Fruit fly (Drosophila melanogaster) whole organism, embryonic: ENCODE data around the gene Tsp5D.

Experiments
- Atf-2 ChIP-seq: fragments of 200-800 bp; sonication (Bioruptor generic); optimal IDR thresholded peaks from 2 replicates; lab custom pipeline; 2016; ENCODE audit warnings: missing biosample characterization, missing genetic modification characterization
- Atf3 ChIP-seq: fragments of 200-800 bp; sonication (Bioruptor generic); optimal IDR thresholded peaks from 3 replicates; lab custom pipeline; 2016; ENCODE audit warnings: missing biosample characterization, missing genetic modification characterization
- BEAF-32 ChIP-seq: fragments of 200-800 bp; sonication (Bioruptor generic); optimal IDR thresholded peaks from 3 replicates; lab custom pipeline; 2017; ENCODE audit warnings: missing biosample characterization, missing genetic modification characterization, mild to moderate bottlenecking, moderate library complexity, missing genetic modification reagents
- CG10321 ChIP-seq: fragments of 200-800 bp; sonication (Bioruptor generic); IDR thresholded peaks from 2 replicates; pipeline ENCODE4 v1.3.6; 2022; ENCODE audit warnings: missing biosample characterization, missing genetic modification characterization
- CG10462 ChIP-seq: fragments of 200-800 bp; sonication (Bioruptor generic); optimal IDR thresholded peaks from 2 replicates; lab custom pipeline; 2016; ENCODE audit warnings: missing biosample characterization, missing genetic modification characterization
- CG10543 ChIP-seq: fragments of 200-800 bp; sonication (Bioruptor generic); optimal IDR thresholded peaks from 3 replicates; lab custom pipeline; 2017; ENCODE audit warnings: missing biosample characterization, mild to moderate bottlenecking, missing genetic modification characterization, moderate library complexity
- CG11504 ChIP-seq: fragments of 200-800 bp; sonication (Bioruptor generic); optimal IDR thresholded peaks from 3 replicates; lab custom pipeline; 2019; ENCODE audit warnings: missing biosample characterization, mild to moderate bottlenecking, missing genetic modification characterization, moderate library complexity
- CG12659 ChIP-seq: fragments of 200-800 bp; sonication (Bioruptor generic); optimal IDR thresholded peaks from 3 replicates; lab custom pipeline; 2017; ENCODE audit warnings: mild to moderate bottlenecking, missing biosample characterization, missing genetic modification reagents, missing genetic modification characterization
- CG15073 ChIP-seq: fragments of 200-800 bp; sonication (Bioruptor generic); optimal IDR thresholded peaks from 2 replicates; lab custom pipeline; 2016; ENCODE audit warnings: missing biosample characterization, missing genetic modification characterization
- CG15479 ChIP-seq: fragments of 200-800 bp; sonication (Bioruptor generic); optimal IDR thresholded peaks from 3 replicates; lab custom pipeline; 2019; ENCODE audit warnings: missing biosample characterization, mild to moderate bottlenecking, missing genetic modification characterization, moderate library complexity
- CG1792 ChIP-seq: fragments of 200-800 bp; sonication (Bioruptor generic); optimal IDR thresholded peaks from 2 replicates; lab custom pipeline; 2016; ENCODE audit warnings: missing biosample characterization, missing genetic modification characterization
- CG18476 ChIP-seq: fragments of 200-800 bp; sonication (Bioruptor generic); optimal IDR thresholded peaks from 2 replicates; lab custom pipeline; 2016; ENCODE audit warnings: missing biosample characterization, mild to moderate bottlenecking, missing genetic modification characterization
- CG3065 ChIP-seq: fragments of 200-800 bp; sonication (Bioruptor generic); optimal IDR thresholded peaks from 2 replicates; lab custom pipeline; 2016; ENCODE audit warnings: missing biosample characterization, missing genetic modification characterization
- CG31365 ChIP-seq: fragments of 200-800 bp; sonication (Bioruptor generic); optimal IDR thresholded peaks from 2 replicates; lab custom pipeline; 2018; ENCODE audit warnings: missing biosample characterization, mild to moderate bottlenecking, missing genetic modification characterization
- CG3847 ChIP-seq: fragments of 200-800 bp; sonication (Bioruptor generic); IDR thresholded peaks from 2 replicates; pipeline ENCODE4 v1.3.6; 2022; ENCODE audit warnings: missing biosample characterization, missing genetic modification characterization
- CG3995 ChIP-seq: fragments of 200-800 bp; sonication (Bioruptor generic); optimal IDR thresholded peaks from 3 replicates; lab custom pipeline; 2016; ENCODE audit warnings: missing biosample characterization, missing genetic modification characterization
- CG4282 ChIP-seq: fragments of 200-800 bp; sonication (Bioruptor generic); optimal IDR thresholded peaks from 2 replicates; lab custom pipeline; 2016; ENCODE audit warnings: missing biosample characterization, missing genetic modification characterization
- CG4424 ChIP-seq: fragments of 200-800 bp; sonication (Bioruptor generic); optimal IDR thresholded peaks from 3 replicates; lab custom pipeline; 2016; ENCODE audit warnings: missing biosample characterization, missing genetic modification characterization
- CG4820 ChIP-seq: fragments of 200-800 bp; sonication (Bioruptor generic); optimal IDR thresholded peaks from 3 replicates; lab custom pipeline; 2016; ENCODE audit warnings: missing biosample characterization, missing genetic modification characterization
- CG5245 ChIP-seq: fragments of 200-800 bp; sonication (Bioruptor generic); optimal IDR thresholded peaks from 3 replicates; lab custom pipeline; 2016; ENCODE audit warnings: missing biosample characterization, missing genetic modification characterization
- CG8765 ChIP-seq: fragments of 200-800 bp; sonication (Bioruptor generic); IDR thresholded peaks from 2 replicates; pipeline ENCODE4 v1.3.6; 2022; ENCODE audit warnings: missing biosample characterization, missing genetic modification characterization
- CG9817 ChIP-seq: fragments of 200-800 bp; sonication (Bioruptor generic); optimal IDR thresholded peaks from 2 replicates; lab custom pipeline; 2018; ENCODE audit warnings: missing biosample characterization, mild to moderate bottlenecking, missing genetic modification characterization, moderate library complexity
- CTCF ChIP-seq: fragments of 200-800 bp; sonication (Bioruptor generic); optimal IDR thresholded peaks from 2 replicates; lab custom pipeline; 2017; ENCODE audit warnings: missing biosample characterization, mild to moderate bottlenecking, missing genetic modification characterization, moderate library complexity
- Dip2 ChIP-seq: fragments of 200-800 bp; sonication (Bioruptor generic); IDR thresholded peaks from 2 replicates; pipeline ENCODE4 v1.3.6; 2022; ENCODE audit warnings: missing biosample characterization, missing genetic modification characterization
- Dp ChIP-seq: fragments of 200-800 bp; sonication (Bioruptor generic); optimal IDR thresholded peaks from 2 replicates; lab custom pipeline; 2018; ENCODE audit warnings: missing biosample characterization, mild to moderate bottlenecking, missing genetic modification characterization, moderate library complexity
- Fer2 ChIP-seq: fragments of 200-800 bp; sonication (Bioruptor generic); optimal IDR thresholded peaks from 2 replicates; lab custom pipeline; 2018; ENCODE audit warnings: missing biosample characterization, mild to moderate bottlenecking, missing genetic modification characterization, moderate library complexity
- HLH54F ChIP-seq: fragments of 200-800 bp; sonication (Bioruptor generic); optimal IDR thresholded peaks from 3 replicates; lab custom pipeline; 2016; ENCODE audit warnings: missing biosample characterization, missing genetic modification characterization
- Neu2 ChIP-seq: fragments of 200-800 bp; sonication (Bioruptor generic); optimal IDR thresholded peaks from 3 replicates; lab custom pipeline; 2016; ENCODE audit warnings: missing biosample characterization, missing genetic modification characterization, borderline replicate concordance
- Sin3A ChIP-seq: fragments of >200 bp; optimal IDR thresholded peaks from 2 replicates; lab custom pipeline; 2018
- Six4 ChIP-seq: fragments of 200-800 bp; sonication (Bioruptor generic); optimal IDR thresholded peaks from 2 replicates; lab custom pipeline; 2016; ENCODE audit warnings: missing biosample characterization, missing genetic modification characterization
- Sox100B ChIP-seq: fragments of 200-800 bp; sonication (Bioruptor generic); optimal IDR thresholded peaks from 3 replicates; lab custom pipeline; 2018; ENCODE audit warnings: missing biosample characterization, mild to moderate bottlenecking, missing genetic modification characterization
- Stat92E ChIP-seq, 3 experiments: fragments of >200 bp in 2 of 3; fragments of 200-800 bp in 1 of 3; sonication (Bioruptor generic) in 1 of 3; optimal IDR thresholded peaks; 2 replicates each; lab custom pipeline; 2017 to 2019; ENCODE audit warnings: missing biosample characterization in 3 of 3, missing genetic modification characterization in 3 of 3, mild to moderate bottlenecking in 1 of 3, moderate library complexity in 1 of 3
- cg ChIP-seq: fragments of 200-800 bp; sonication (Bioruptor generic); optimal IDR thresholded peaks from 3 replicates; lab custom pipeline; 2019; ENCODE audit warnings: missing biosample characterization, mild to moderate bottlenecking, missing genetic modification characterization, moderate library complexity
- dati ChIP-seq: fragments of 200-800 bp; sonication (Bioruptor generic); IDR thresholded peaks from 2 replicates; pipeline ENCODE4 v1.3.6; 2022; ENCODE audit warnings: missing biosample characterization, missing genetic modification characterization
- dmrt99B ChIP-seq: fragments of 200-800 bp; sonication (Bioruptor generic); optimal IDR thresholded peaks from 2 replicates; lab custom pipeline; 2018; ENCODE audit warnings: missing biosample characterization, mild to moderate bottlenecking, missing genetic modification characterization, moderate library complexity
- dysf ChIP-seq: fragments of 200-800 bp; sonication (Bioruptor generic); IDR thresholded peaks from 3 replicates; pipeline ENCODE4 v1.3.6; 2022; ENCODE audit warnings: missing biosample characterization, missing genetic modification characterization
- emc ChIP-seq: fragments of 200-800 bp; sonication (Bioruptor generic); optimal IDR thresholded peaks from 2 replicates; lab custom pipeline; 2016; ENCODE audit warnings: missing biosample characterization, missing genetic modification characterization
- fu2 ChIP-seq: fragments of 200-800 bp; sonication (Bioruptor generic); optimal IDR thresholded peaks from 2 replicates; lab custom pipeline; 2016; ENCODE audit warnings: missing biosample characterization, missing genetic modification characterization
- gce ChIP-seq: fragments of 200-800 bp; sonication (Bioruptor generic); IDR thresholded peaks from 3 replicates; pipeline ENCODE4 v1.3.6; 2022; ENCODE audit warnings: missing biosample characterization, missing genetic modification characterization
- hkb ChIP-seq, 2 experiments: fragments of 200-800 bp in 1 of 2; fragments of >200 bp in 1 of 2; sonication (Bioruptor generic) in 1 of 2; IDR thresholded peaks in 1 of 2; optimal IDR thresholded peaks in 1 of 2; 2 replicates each; pipeline versions ENCODE4 v1.3.6 to Lab custom; 2017 to 2022; ENCODE audit warnings: missing biosample characterization in 1 of 2, missing genetic modification characterization in 1 of 2
- jigr1 ChIP-seq: fragments of 200-800 bp; sonication (Bioruptor generic); IDR thresholded peaks from 3 replicates; pipeline ENCODE4 v1.3.6; 2022; ENCODE audit warnings: missing biosample characterization, missing genetic modification characterization
- jumu ChIP-seq: fragments of 200-800 bp; sonication (Bioruptor generic); optimal IDR thresholded peaks from 3 replicates; lab custom pipeline; 2016; ENCODE audit warnings: missing biosample characterization, missing genetic modification characterization
- kni ChIP-seq: fragments of 200-800 bp; sonication (Bioruptor generic); optimal IDR thresholded peaks from 3 replicates; lab custom pipeline; 2017; ENCODE audit warnings: mild to moderate bottlenecking, missing biosample characterization, missing genetic modification reagents, missing genetic modification characterization
- lab ChIP-seq: fragments of 200-800 bp; sonication (Bioruptor generic); optimal IDR thresholded peaks from 3 replicates; lab custom pipeline; 2017; ENCODE audit warnings: missing biosample characterization, missing genetic modification characterization, mild to moderate bottlenecking, moderate library complexity, missing genetic modification reagents
- oc ChIP-seq: fragments of 200-800 bp; sonication (Bioruptor generic); optimal IDR thresholded peaks from 2 replicates; lab custom pipeline; 2018; ENCODE audit warnings: missing biosample characterization, mild to moderate bottlenecking, missing genetic modification characterization, moderate library complexity
- rib ChIP-seq: fragments of 200-800 bp; sonication (Bioruptor generic); IDR thresholded peaks from 2 replicates; pipeline ENCODE4 v1.3.6; 2022; ENCODE audit warnings: missing biosample characterization, missing genetic modification characterization
- sc ChIP-seq, 3 experiments: fragments of >200 bp in 2 of 3; fragments of 200-800 bp in 1 of 3; sonication (Bioruptor generic) in 1 of 3; optimal IDR thresholded peaks; 2 replicates in 2 of 3; 3 replicates in 1 of 3; lab custom pipeline; 2017; ENCODE audit warnings: mild to moderate bottlenecking in 1 of 3, missing biosample characterization in 1 of 3, missing genetic modification characterization in 1 of 3, missing genetic modification reagents in 1 of 3
- seq ChIP-seq: fragments of 200-800 bp; sonication (Bioruptor generic); IDR thresholded peaks from 2 replicates; pipeline ENCODE4 v1.3.6; 2022; ENCODE audit warnings: missing biosample characterization, missing genetic modification characterization
- shn ChIP-seq: fragments of 200-800 bp; sonication (Bioruptor generic); optimal IDR thresholded peaks from 3 replicates; lab custom pipeline; 2016; ENCODE audit warnings: missing biosample characterization, missing genetic modification characterization
- so ChIP-seq: fragments of 200-800 bp; sonication (Bioruptor generic); IDR thresholded peaks from 3 replicates; pipeline ENCODE4 v1.3.6; 2022; ENCODE audit warnings: missing biosample characterization, missing genetic modification characterization
- vnd ChIP-seq: fragments of 200-800 bp; sonication (Bioruptor generic); IDR thresholded peaks from 3 replicates; pipeline ENCODE4 v1.3.6; 2022; ENCODE audit warnings: missing biosample characterization, missing genetic modification characterization; ENCODE audit not compliant: partially characterized antibody

Gene Tsp5D

DNA sequence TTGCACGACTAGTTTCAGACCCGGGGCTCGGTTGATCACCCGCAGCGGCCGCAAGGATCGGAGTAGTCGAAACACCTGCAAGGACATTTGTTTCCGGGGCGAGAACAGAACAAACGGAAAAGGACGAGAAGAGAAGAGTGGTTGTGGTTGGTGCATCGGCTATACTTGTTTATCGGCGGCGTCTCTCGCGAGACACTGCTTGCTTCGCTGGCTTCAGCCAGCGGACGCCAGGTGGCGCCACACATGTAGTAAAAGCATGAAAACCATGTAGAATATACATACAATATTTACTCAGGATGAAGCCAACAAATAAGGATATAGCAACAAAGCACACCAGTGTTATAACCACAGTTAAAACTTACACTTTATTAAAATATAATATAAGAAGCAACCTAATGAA is 35.2 kb upstream of the Tsp5D start (continued):
- TF ChIP-seq CG4282, result no peak
- TF ChIP-seq CG12659, result no peak
- peak; percentile 50 for TF ChIP-seq CG4424 (GFP tag; lab: Kevin White, UChicago)
- TF ChIP-seq so, result no peak
- TF ChIP-seq CG3847 (GFP tag; lab: Robert Waterston, UW), result peak; percentile 57
- peak; percentile 96 for TF ChIP-seq CG31365 (tag; lab: Kevin White, UChicago)
- TF ChIP-seq dati (GFP tag; lab: Robert Waterston, UW), result no peak
- TF ChIP-seq Dip2, result no peak
- TF ChIP-seq vnd (GFP tag; lab: Robert Waterston, UW), result no peak
- TF ChIP-seq Atf-2 (GFP tag; lab: Kevin White, UChicago), result peak; percentile 16
- peak; percentile 65 for TF ChIP-seq dysf (GFP tag; lab: Robert Waterston, UW)
- no peak for TF ChIP-seq Neu2 (GFP tag; lab: Kevin White, UChicago)
- peak; percentile 40 for TF ChIP-seq lab (GFP tag; lab: Kevin White, UChicago)
- TF ChIP-seq dmrt99B (tag; lab: Kevin White, UChicago), result no peak
- TF ChIP-seq CG15073 (GFP tag; lab: Kevin White, UChicago), result no peak
- TF ChIP-seq jumu (GFP tag; lab: Kevin White, UChicago), result peak; percentile 6
- TF ChIP-seq rib (GFP tag; lab: Robert Waterston, UW), result no peak
- TF ChIP-seq CG10321 (GFP tag; lab: Robert Waterston, UW), result no peak
- TF ChIP-seq sc (optimal IDR thresholded peaks at IDR 0.05; lab: Kevin White, UChicago), result no peak
- TF ChIP-seq sc (GFP tag; optimal IDR thresholded peaks at IDR 0.05; lab: Kevin White, UChicago), result no peak
- TF ChIP-seq CTCF (GFP tag; lab: Kevin White, UChicago), result peak; percentile 94
- no peak for TF ChIP-seq kni
- no peak for TF ChIP-seq CG3995 (GFP tag; lab: Kevin White, UChicago)
- no peak for TF ChIP-seq CG10543 (GFP tag; lab: Kevin White, UChicago)
- no peak for TF ChIP-seq Sox100B
- TF ChIP-seq CG8765 (GFP tag; lab: Robert Waterston, UW), result 0 out of 2 replicates have a peak, but pooled peaks have one; percentile 31
- TF ChIP-seq Fer2 (tag; lab: Kevin White, UChicago), result no peak
- no peak for TF ChIP-seq CG15479 (GFP tag; lab: Kevin White, UChicago)
- TF ChIP-seq CG4820, result peak; percentile 34
- TF ChIP-seq hkb (optimal IDR thresholded peaks at IDR 0.05; lab: Kevin White, UChicago), result no peak
- no peak for TF ChIP-seq hkb (GFP tag; IDR thresholded peaks at IDR 0.05; lab: Robert Waterston, UW)
- TF ChIP-seq Sin3A (lab: Kevin White, UChicago), result no peak
- TF ChIP-seq BEAF-32 (GFP tag; lab: Kevin White, UChicago), result no peak
- no peak for TF ChIP-seq cg (GFP tag; lab: Kevin White, UChicago)
- no peak for TF ChIP-seq Stat92E (GFP tag; optimal IDR thresholded peaks at IDR 0.05; lab: Kevin White, UChicago)
- TF ChIP-seq Six4 (GFP tag; lab: Kevin White, UChicago), result no peak
- TF ChIP-seq emc (GFP tag; lab: Kevin White, UChicago), result no peak
- no peak for TF ChIP-seq CG1792 (GFP tag; lab: Kevin White, UChicago)
- no peak for TF ChIP-seq CG3065 (GFP tag; lab: Kevin White, UChicago)
- TF ChIP-seq fu2, result no peak
- TF ChIP-seq Atf3 (GFP tag; lab: Kevin White, UChicago), result no peak
- TF ChIP-seq seq, result no peak
- TF ChIP-seq Dp (GFP tag; lab: Kevin White, UChicago), result no peak
- TF ChIP-seq jigr1 (GFP tag; lab: Robert Waterston, UW), result no peak
- TF ChIP-seq CG5245, result peak; percentile 29
- TF ChIP-seq CG9817 (tag; lab: Kevin White, UChicago), result peak; percentile 36
- no peak for TF ChIP-seq gce (GFP tag; lab: Robert Waterston, UW)
- no peak for TF ChIP-seq HLH54F (GFP tag; lab: Kevin White, UChicago)
- TF ChIP-seq CG18476 (GFP tag; lab: Kevin White, UChicago), result no peak
- TF ChIP-seq CG11504 (tag; lab: Kevin White, UChicago), result no peak
- TF ChIP-seq oc (tag; lab: Kevin White, UChicago), result no peak
- peak; percentile 65 for TF ChIP-seq shn (GFP tag; lab: Kevin White, UChicago)
- TF ChIP-seq CG10462 (GFP tag; lab: Kevin White, UChicago), result no peak
